Fruit fly (Drosophila melanogaster) whole organism, embryonic: ENCODE results near the gene CG7557.
A peak's percentile ranks its signal among the peaks of the same experiment; 100 is the strongest.

ENCODE experiments used
- Aef1 ChIP-seq: fragments of 200-800 bp; sonication (Bioruptor generic); IDR thresholded peaks from 3 replicates; pipeline ENCODE4 v1.3.6; 2022; ENCODE audit warnings: missing biosample characterization, missing genetic modification characterization
- Asciz ChIP-seq: fragments of 200-800 bp; sonication (Bioruptor generic); optimal IDR thresholded peaks from 2 replicates; lab custom pipeline; 2017; ENCODE audit warnings: missing biosample characterization, mild to moderate bottlenecking, missing genetic modification characterization, missing genetic modification reagents
- Atf3 ChIP-seq: fragments of 200-800 bp; sonication (Bioruptor generic); optimal IDR thresholded peaks from 3 replicates; lab custom pipeline; 2016; ENCODE audit warnings: missing biosample characterization, missing genetic modification characterization
- Awh ChIP-seq: fragments of 200-800 bp; sonication (Bioruptor generic); IDR thresholded peaks from 2 replicates; pipeline ENCODE4, ENCODE4 v1.3.6; 2022; ENCODE audit warnings: missing biosample characterization, missing genetic modification characterization
- B-H1 ChIP-seq: fragments of 200-800 bp; sonication (Bioruptor generic); IDR thresholded peaks from 3 replicates; pipeline ENCODE4 v1.3.6; 2022; ENCODE audit warnings: missing biosample characterization, missing genetic modification characterization
- CG11560 ChIP-seq: fragments of 200-800 bp; sonication (Bioruptor generic); IDR thresholded peaks from 3 replicates; pipeline ENCODE4 v1.3.6; 2022; ENCODE audit warnings: missing biosample characterization, missing genetic modification characterization
- CG12219 ChIP-seq: fragments of 200-800 bp; sonication (Bioruptor generic); optimal IDR thresholded peaks from 3 replicates; lab custom pipeline; 2018; ENCODE audit warnings: missing biosample characterization, mild to moderate bottlenecking, missing genetic modification characterization
- CG13775 ChIP-seq: fragments of 200-800 bp; sonication (Bioruptor generic); optimal IDR thresholded peaks from 3 replicates; lab custom pipeline; 2017; ENCODE audit warnings: missing biosample characterization, mild to moderate bottlenecking, missing genetic modification characterization
- CG14667 ChIP-seq: fragments of 200-800 bp; sonication (Bioruptor generic); IDR thresholded peaks from 2 replicates; pipeline ENCODE4 v1.3.6; 2022; ENCODE audit warnings: missing biosample characterization, missing genetic modification characterization
- CG1602 ChIP-seq: fragments of 200-800 bp; sonication (Bioruptor generic); optimal IDR thresholded peaks from 3 replicates; lab custom pipeline; 2016; ENCODE audit warnings: missing biosample characterization, missing genetic modification characterization
- CG16815 ChIP-seq: fragments of 200-800 bp; sonication (Bioruptor generic); optimal IDR thresholded peaks from 3 replicates; lab custom pipeline; 2017; ENCODE audit warnings: missing biosample characterization, mild to moderate bottlenecking, missing genetic modification characterization
- CG17359 ChIP-seq: fragments of 200-800 bp; sonication (Bioruptor generic); optimal IDR thresholded peaks from 3 replicates; lab custom pipeline; 2018; ENCODE audit warnings: missing biosample characterization, mild to moderate bottlenecking, missing genetic modification characterization, moderate library complexity
- CG17385 ChIP-seq: fragments of 200-800 bp; sonication (Bioruptor generic); optimal IDR thresholded peaks from 3 replicates; lab custom pipeline; 2018; ENCODE audit warnings: missing biosample characterization, mild to moderate bottlenecking, missing genetic modification characterization
- CG18619 ChIP-seq: fragments of 200-800 bp; sonication (Bioruptor generic); optimal IDR thresholded peaks from 3 replicates; lab custom pipeline; 2017; ENCODE audit warnings: missing biosample characterization, mild to moderate bottlenecking, missing genetic modification characterization
- CG2712 ChIP-seq: fragments of 200-800 bp; optimal IDR thresholded peaks from 3 replicates; lab custom pipeline; 2019; ENCODE audit warnings: missing biosample characterization, mild to moderate bottlenecking, missing genetic modification characterization, moderate library complexity
- CG30020 ChIP-seq: fragments of 200-800 bp; optimal IDR thresholded peaks from 2 replicates; lab custom pipeline; 2019; ENCODE audit warnings: missing biosample characterization, mild to moderate bottlenecking, missing genetic modification characterization, moderate library complexity
- CG31388 ChIP-seq: fragments of 200-800 bp; sonication (Bioruptor generic); optimal IDR thresholded peaks from 2 replicates; lab custom pipeline; 2016; ENCODE audit warnings: missing biosample characterization, missing genetic modification characterization
- CG32767 ChIP-seq: fragments of 200-800 bp; sonication (Bioruptor generic); IDR thresholded peaks from 2 replicates; pipeline ENCODE4 v1.3.6; 2022; ENCODE audit warnings: missing biosample characterization, missing genetic modification characterization
- CG33557 ChIP-seq: fragments of 200-800 bp; sonication (Bioruptor generic); optimal IDR thresholded peaks from 2 replicates; lab custom pipeline; 2019; ENCODE audit warnings: missing biosample characterization, mild to moderate bottlenecking, missing genetic modification characterization, moderate library complexity
- CG3407 ChIP-seq: fragments of 200-800 bp; sonication (Bioruptor generic); optimal IDR thresholded peaks from 2 replicates; lab custom pipeline; 2018; ENCODE audit warnings: missing biosample characterization, mild to moderate bottlenecking, missing genetic modification characterization
- CG4328 ChIP-seq: fragments of 200-800 bp; sonication (Bioruptor generic); optimal IDR thresholded peaks from 3 replicates; lab custom pipeline; 2017; ENCODE audit warnings: missing biosample characterization, missing genetic modification reagents, missing genetic modification characterization
- CG6175 ChIP-seq: fragments of 200-800 bp; sonication (Bioruptor generic); IDR thresholded peaks from 3 replicates; pipeline ENCODE4 v1.3.6; 2022; ENCODE audit warnings: missing biosample characterization, missing genetic modification characterization
- CG6854 ChIP-seq: fragments of 200-800 bp; sonication (Bioruptor generic); optimal IDR thresholded peaks from 3 replicates; lab custom pipeline; 2017; ENCODE audit warnings: missing biosample characterization, mild to moderate bottlenecking, missing genetic modification characterization
- CG8359 ChIP-seq: fragments of 200-800 bp; sonication (Bioruptor generic); optimal IDR thresholded peaks from 2 replicates; lab custom pipeline; 2017; ENCODE audit warnings: missing biosample characterization, mild to moderate bottlenecking, missing genetic modification characterization, borderline replicate concordance
- CG9215 ChIP-seq: fragments of 200-800 bp; sonication (Bioruptor generic); IDR thresholded peaks from 2 replicates; pipeline ENCODE4 v1.3.6; 2022; ENCODE audit warnings: missing biosample characterization, missing genetic modification characterization
- Hr51 ChIP-seq, 2 experiments: fragments of 200-800 bp; sonication (Bioruptor generic); optimal IDR thresholded peaks; 2 replicates in 1 of 2; 3 replicates in 1 of 2; lab custom pipeline; 2016 to 2018; ENCODE audit warnings: missing biosample characterization in 2 of 2, missing genetic modification characterization in 2 of 2, mild to moderate bottlenecking in 1 of 2, moderate library complexity in 1 of 2
- MESR4 ChIP-seq: fragments of 200-800 bp; sonication (Bioruptor generic); optimal IDR thresholded peaks from 2 replicates; lab custom pipeline; 2018; ENCODE audit warnings: missing biosample characterization, mild to moderate bottlenecking, missing genetic modification characterization, moderate library complexity
- Myb ChIP-seq: fragments of 200-800 bp; sonication (Bioruptor generic); optimal IDR thresholded peaks from 2 replicates; lab custom pipeline; 2016; ENCODE audit warnings: missing biosample characterization, missing genetic modification characterization
- Oaz ChIP-seq: fragments of 200-800 bp; sonication (Bioruptor generic); IDR thresholded peaks from 2 replicates; pipeline ENCODE4 v1.3.6; 2022; ENCODE audit warnings: missing biosample characterization, missing genetic modification characterization
- Xrp1 ChIP-seq: fragments of 200-800 bp; sonication (Bioruptor generic); IDR thresholded peaks from 2 replicates; pipeline ENCODE4 v1.3.6; 2022; ENCODE audit warnings: missing biosample characterization, missing genetic modification characterization
- az2 ChIP-seq: fragments of 200-800 bp; sonication (Bioruptor generic); optimal IDR thresholded peaks from 3 replicates; lab custom pipeline; 2016; ENCODE audit warnings: missing biosample characterization, missing genetic modification characterization
- crol ChIP-seq: fragments of 200-800 bp; sonication (Bioruptor generic); IDR thresholded peaks from 2 replicates; pipeline ENCODE4 v1.3.6; 2022; ENCODE audit warnings: missing biosample characterization, missing genetic modification characterization
- emc ChIP-seq: fragments of 200-800 bp; sonication (Bioruptor generic); optimal IDR thresholded peaks from 2 replicates; lab custom pipeline; 2016; ENCODE audit warnings: missing biosample characterization, missing genetic modification characterization
- esg ChIP-seq: fragments of 200-800 bp; sonication (Bioruptor generic); conservative IDR thresholded peaks from 2 replicates; pipeline ENCODE4 v1.3.6; 2022; ENCODE audit warnings: missing biosample characterization, missing genetic modification characterization
- exex ChIP-seq: fragments of 200-800 bp; sonication (Bioruptor generic); optimal IDR thresholded peaks from 4 replicates; lab custom pipeline; 2018; ENCODE audit warnings: missing biosample characterization, mild to moderate bottlenecking, missing genetic modification characterization, moderate library complexity
- gem ChIP-seq: fragments of 200-800 bp; sonication (Bioruptor generic); optimal IDR thresholded peaks from 2 replicates; lab custom pipeline; 2019; ENCODE audit warnings: missing biosample characterization, mild to moderate bottlenecking, missing genetic modification characterization, moderate library complexity
- gt ChIP-seq: fragments of 200-800 bp; sonication (Bioruptor generic); IDR thresholded peaks from 2 replicates; pipeline ENCODE4 v1.3.6; 2022; ENCODE audit warnings: missing biosample characterization, missing genetic modification characterization
- hbn ChIP-seq: fragments of 200-800 bp; sonication (Bioruptor generic); IDR thresholded peaks from 2 replicates; pipeline ENCODE4 v1.3.6; 2022; ENCODE audit warnings: missing biosample characterization, missing genetic modification characterization; ENCODE audit not compliant: partially characterized antibody
- knrl ChIP-seq: fragments of 200-800 bp; sonication (Bioruptor generic); IDR thresholded peaks from 3 replicates; pipeline ENCODE4 v1.3.6; 2022; ENCODE audit warnings: missing biosample characterization, missing genetic modification characterization; ENCODE audit not compliant: partially characterized antibody
- nau ChIP-seq: fragments of 200-800 bp; sonication (Bioruptor generic); optimal IDR thresholded peaks from 3 replicates; lab custom pipeline; 2017; ENCODE audit warnings: missing biosample characterization, mild to moderate bottlenecking, missing genetic modification characterization, missing genetic modification reagents
- nom ChIP-seq: fragments of 200-800 bp; sonication (Bioruptor generic); optimal IDR thresholded peaks from 2 replicates; lab custom pipeline; 2017; ENCODE audit warnings: missing biosample characterization, missing genetic modification characterization, mild to moderate bottlenecking, moderate library complexity, missing genetic modification reagents
- sd ChIP-seq: fragments of 200-800 bp; sonication (Bioruptor generic); optimal IDR thresholded peaks from 3 replicates; lab custom pipeline; 2018; ENCODE audit warnings: missing biosample characterization, mild to moderate bottlenecking, missing genetic modification characterization, moderate library complexity
- sim ChIP-seq: fragments of 200-800 bp; sonication (Bioruptor generic); IDR thresholded peaks from 2 replicates; pipeline ENCODE4 v1.3.6; 2022; ENCODE audit warnings: missing biosample characterization, missing genetic modification characterization
- sisA ChIP-seq: fragments of 200-800 bp; sonication (Bioruptor generic); IDR thresholded peaks from 2 replicates; pipeline ENCODE4 v1.3.6; 2022; ENCODE audit warnings: missing biosample characterization, missing genetic modification characterization
- slp2 ChIP-seq: fragments of 200-800 bp; sonication (Bioruptor generic); optimal IDR thresholded peaks from 2 replicates; lab custom pipeline; 2016; ENCODE audit warnings: missing biosample characterization, missing genetic modification characterization
- stwl ChIP-seq: fragments of 200-800 bp; sonication (Bioruptor generic); optimal IDR thresholded peaks from 3 replicates; lab custom pipeline; 2018; ENCODE audit warnings: missing biosample characterization, mild to moderate bottlenecking, missing genetic modification characterization, moderate library complexity
- sug ChIP-seq: fragments of 200-800 bp; optimal IDR thresholded peaks from 2 replicates; lab custom pipeline; 2019; ENCODE audit warnings: missing biosample characterization, mild to moderate bottlenecking, missing genetic modification characterization, moderate library complexity
- tll ChIP-seq, 2 experiments: fragments of 200-800 bp in 1 of 2; fragments of >200 bp in 1 of 2; sonication (Bioruptor generic) in 1 of 2; optimal IDR thresholded peaks; 2 replicates each; lab custom pipeline; 2017 to 2019; ENCODE audit warnings: missing biosample characterization in 2 of 2, missing genetic modification characterization in 2 of 2, mild to moderate bottlenecking in 1 of 2, moderate library complexity in 1 of 2
- z ChIP-seq: fragments of 200-800 bp; sonication (Bioruptor generic); IDR thresholded peaks from 3 replicates; pipeline ENCODE4 v1.3.6; 2022; ENCODE audit warnings: missing biosample characterization, missing genetic modification characterization

CG7557 gene

DNA sequence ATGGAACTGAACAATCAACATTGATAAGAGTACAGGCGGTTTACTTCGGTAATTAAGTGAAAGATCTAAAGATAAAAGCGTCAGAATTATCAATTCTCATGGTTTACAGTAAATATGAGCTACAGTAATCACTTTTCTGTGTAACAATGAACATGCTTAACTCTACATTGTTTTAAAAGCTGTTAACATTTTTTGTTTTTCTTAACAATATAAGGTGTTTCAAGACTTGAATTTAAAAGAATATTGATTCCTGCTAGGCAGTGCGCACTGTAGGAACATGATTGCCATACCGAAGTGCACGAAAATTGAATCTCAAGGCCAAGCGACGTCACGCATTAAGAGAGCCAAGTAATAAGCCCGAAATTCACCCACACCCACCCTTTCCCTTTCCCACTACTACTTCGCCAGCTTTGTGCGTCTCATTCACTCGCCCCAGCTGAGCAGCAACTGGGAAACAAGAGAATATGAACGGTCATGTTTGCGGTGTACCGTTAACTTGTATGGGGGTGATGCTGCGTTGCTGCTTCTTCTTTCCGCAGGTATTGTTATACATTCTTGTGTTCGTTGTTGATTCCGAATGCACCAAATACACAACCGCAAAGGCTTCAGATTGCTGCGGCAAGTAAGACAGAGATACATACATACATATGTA is 46.4 kb downstream of the CG7557 start (continued):
- TF ChIP-seq gem (tag; lab: Kevin White, UChicago), result peak; percentile 77
- TF ChIP-seq exex, result no peak
- peak; percentile 44 for TF ChIP-seq slp2
- no peak for TF ChIP-seq CG6854 (GFP tag; lab: Kevin White, UChicago)
- TF ChIP-seq CG31388 (GFP tag; lab: Kevin White, UChicago), result no peak
- peak; percentile 8 for TF ChIP-seq Atf3 (GFP tag; lab: Kevin White, UChicago)
- no peak for TF ChIP-seq hbn
- no peak for TF ChIP-seq stwl
- TF ChIP-seq CG8359 (GFP tag; lab: Kevin White, UChicago), result no peak
- peak in 1 of 2 experiments; percentile 72 for TF ChIP-seq Hr51 (GFP tag; optimal IDR thresholded peaks at IDR 0.05; lab: Kevin White, UChicago)
- TF ChIP-seq CG16815, result peak; percentile 34
- peak; percentile 5 for TF ChIP-seq nom (GFP tag; lab: Kevin White, UChicago)
- TF ChIP-seq CG11560 (tag; lab: Robert Waterston, UW), result no peak
- TF ChIP-seq sim, result no peak
- peak; percentile 48; the same call in 1 of the 3 replicates for TF ChIP-seq z (GFP tag; lab: Robert Waterston, UW)
- TF ChIP-seq Xrp1, result peak; percentile 76
- no peak for TF ChIP-seq CG4328
- TF ChIP-seq sug, result peak; percentile 45
- peak; percentile 64; the same call in 1 of the 2 replicates for TF ChIP-seq sisA (GFP tag; lab: Robert Waterston, UW)
- TF ChIP-seq gt (GFP tag; lab: Robert Waterston, UW), result no peak; the same call in 1 of the 2 replicates
- peak; percentile 17 for TF ChIP-seq Myb
- no peak for TF ChIP-seq CG30020 (tag; lab: Kevin White, UChicago)
- no peak for TF ChIP-seq CG6175
- TF ChIP-seq Asciz, result no peak
- TF ChIP-seq CG3407 (GFP tag; lab: Kevin White, UChicago), result no peak
- 0 out of 2 replicates have a peak, but pooled peaks have one; percentile 38 for TF ChIP-seq Awh (GFP tag; lab: Robert Waterston, UW)
- TF ChIP-seq CG33557 (GFP tag; lab: Kevin White, UChicago), result no peak
- TF ChIP-seq az2, result peak; percentile 49
- peak; percentile 47 for TF ChIP-seq CG13775 (GFP tag; lab: Kevin White, UChicago)
- peak; percentile 37 for TF ChIP-seq sd (tag; lab: Kevin White, UChicago)
- TF ChIP-seq emc (GFP tag; lab: Kevin White, UChicago), result peak; percentile 35
- TF ChIP-seq MESR4 (GFP tag; lab: Kevin White, UChicago), result no peak
- TF ChIP-seq CG12219 (GFP tag; lab: Kevin White, UChicago), result peak; percentile 21
- peak in 1 of 2 experiments; percentile 24 for TF ChIP-seq tll (GFP tag; optimal IDR thresholded peaks at IDR 0.05; lab: Kevin White, UChicago)
- TF ChIP-seq esg (GFP tag; lab: Robert Waterston, UW), result peak; percentile 64
- peak; percentile 20 for TF ChIP-seq nau (GFP tag; lab: Kevin White, UChicago)
- peak; percentile 64 for TF ChIP-seq CG17385 (GFP tag; lab: Kevin White, UChicago)
- TF ChIP-seq CG1602 (GFP tag; lab: Kevin White, UChicago), result peak; percentile 7
- no peak for TF ChIP-seq knrl
- peak; percentile 62 for TF ChIP-seq CG17359 (tag; lab: Kevin White, UChicago)
- peak; percentile 70 for TF ChIP-seq CG2712
- peak; percentile 49; the same call in 1 of the 2 replicates for TF ChIP-seq CG32767 (GFP tag; lab: Robert Waterston, UW)
- peak; percentile 65; the same call in 2 of the 3 replicates for TF ChIP-seq B-H1 (GFP tag; lab: Robert Waterston, UW)
- TF ChIP-seq Oaz (GFP tag; lab: Robert Waterston, UW), result no peak
- TF ChIP-seq CG14667, result no peak; the same call in 1 of the 2 replicates
- TF ChIP-seq CG18619 (GFP tag; lab: Kevin White, UChicago), result peak; percentile 49
- peak; percentile 62 for TF ChIP-seq Aef1 (GFP tag; lab: Robert Waterston, UW)
- TF ChIP-seq crol (GFP tag; lab: Robert Waterston, UW), result peak; percentile 25; the same call in 1 of the 2 replicates
- no peak for TF ChIP-seq CG9215 (GFP tag; lab: Robert Waterston, UW)
